Worm (Caenorhabditis elegans) whole organism, L1 larva: ENCODE results near the gene arrd-14.

Source experiments
- C04F5.9 ChIP-seq: sonication (generic microtip); optimal IDR thresholded peaks from 2 replicates; lab custom pipeline; 2016; ENCODE audit warnings: missing genetic modification characterization, missing compliant biosample characterization
- F16B12.6 ChIP-seq: fragments of 150-350 bp; optimal IDR thresholded peaks from 2 replicates; lab custom pipeline; 2014; ENCODE audit warnings: missing biosample characterization, missing genetic modification characterization
- ama-1 ChIP-seq: fragments of 150-350 bp; optimal IDR thresholded peaks from 2 replicates; lab custom pipeline; 2014
- dpl-1 ChIP-seq, 3 experiments: fragments of 150-350 bp in 2 of 3; sonication (generic microtip) in 1 of 3; optimal IDR thresholded peaks; 2 replicates each; lab custom pipeline; 2014 to 2017; ENCODE audit warnings: missing biosample characterization in 3 of 3, missing genetic modification characterization in 3 of 3, missing genetic modification reagents in 3 of 3
- efl-1 ChIP-seq, 4 experiments: fragments of 150-350 bp; optimal IDR thresholded peaks in 3 of 4; peaks in 1 of 4; 1 replicate in 1 of 4; 2 replicates in 3 of 4; lab custom pipeline; 2014; ENCODE audit warnings: missing biosample characterization in 2 of 4, missing genetic modification characterization in 2 of 4, missing genetic modification reagents in 2 of 4
- efl-3 ChIP-seq: fragments of 200-800 bp; sonication (Bioruptor generic); optimal IDR thresholded peaks from 2 replicates; lab custom pipeline; 2018; ENCODE audit warnings: mild to moderate bottlenecking, missing genetic modification characterization, missing compliant biosample characterization
- grh-1 ChIP-seq: fragments of 200-800 bp; sonication (Bioruptor generic); IDR thresholded peaks from 2 replicates; pipeline ENCODE4 v1.3.6; 2022; ENCODE audit warnings: missing genetic modification reagents, missing genetic modification characterization, missing compliant biosample characterization
- hlh-17 ChIP-seq: fragments of 200-800 bp; sonication (Bioruptor generic); optimal IDR thresholded peaks from 2 replicates; lab custom pipeline; 2018; ENCODE audit warnings: missing genetic modification characterization, mild to moderate bottlenecking, missing compliant biosample characterization, moderate library complexity, borderline replicate concordance
- hlh-4 ChIP-seq: sonication (generic microtip); optimal IDR thresholded peaks from 2 replicates; lab custom pipeline; 2016; ENCODE audit warnings: mild to moderate bottlenecking, missing genetic modification characterization, missing compliant biosample characterization
- irx-1 ChIP-seq: sonication (generic microtip); optimal IDR thresholded peaks from 2 replicates; lab custom pipeline; 2016; ENCODE audit warnings: missing genetic modification characterization, missing compliant biosample characterization
- isw-1 ChIP-seq: fragments of 200-800 bp; sonication (Bioruptor generic); IDR thresholded peaks from 2 replicates; pipeline ENCODE4 v1.3.6; 2022; ENCODE audit warnings: missing genetic modification characterization, missing compliant biosample characterization
- jun-1 ChIP-seq: fragments of 150-350 bp; optimal IDR thresholded peaks from 2 replicates; lab custom pipeline; 2014; ENCODE audit warnings: missing biosample characterization, missing genetic modification reagents, missing genetic modification characterization
- lin-13 ChIP-seq: fragments of 150-350 bp; optimal IDR thresholded peaks from 2 replicates; lab custom pipeline; 2014; ENCODE audit warnings: missing biosample characterization, missing genetic modification reagents, missing genetic modification characterization
- lin-35 ChIP-seq, 2 experiments: fragments of 150-350 bp; optimal IDR thresholded peaks; 2 replicates each; lab custom pipeline; 2014; ENCODE audit warnings: missing biosample characterization in 2 of 2, missing genetic modification characterization in 2 of 2, missing genetic modification reagents in 2 of 2
- lsy-2 ChIP-seq, 2 experiments: fragments of 150-350 bp; optimal IDR thresholded peaks; 2 replicates each; lab custom pipeline; 2014; ENCODE audit warnings: missing biosample characterization in 2 of 2, missing genetic modification characterization in 2 of 2
- mab-9 ChIP-seq: fragments of 200-800 bp; sonication (Bioruptor generic); IDR thresholded peaks from 2 replicates; pipeline ENCODE4 v1.3.6; 2022; ENCODE audit warnings: missing genetic modification reagents, missing genetic modification characterization, missing compliant biosample characterization
- mdl-1 ChIP-seq, 2 experiments: fragments of 150-350 bp; optimal IDR thresholded peaks; 2 replicates each; lab custom pipeline; 2014 to 2017; ENCODE audit warnings: missing biosample characterization in 2 of 2, missing genetic modification characterization in 2 of 2, inconsistent platforms in 1 of 2
- mef-2 ChIP-seq: fragments of 150-350 bp; optimal IDR thresholded peaks from 2 replicates; lab custom pipeline; 2014; ENCODE audit warnings: missing biosample characterization, missing genetic modification characterization
- mep-1 ChIP-seq: fragments of 150-350 bp; optimal IDR thresholded peaks from 2 replicates; lab custom pipeline; 2014; ENCODE audit warnings: missing biosample characterization, missing genetic modification characterization
- nhr-11 ChIP-seq: fragments of 150-350 bp; optimal IDR thresholded peaks from 2 replicates; lab custom pipeline; 2014; ENCODE audit warnings: missing biosample characterization, missing genetic modification characterization
- nhr-12 ChIP-seq: sonication (generic microtip); optimal IDR thresholded peaks from 2 replicates; lab custom pipeline; 2017; ENCODE audit warnings: missing biosample characterization, missing genetic modification characterization
- nhr-19 ChIP-seq: fragments of 200-800 bp; sonication (Bioruptor generic); conservative IDR thresholded peaks from 2 replicates; pipeline ENCODE4 v1.3.6; 2022; ENCODE audit warnings: missing genetic modification characterization, missing compliant biosample characterization
- nhr-237 ChIP-seq: fragments of 150-350 bp; optimal IDR thresholded peaks from 2 replicates; lab custom pipeline; 2014; ENCODE audit warnings: missing biosample characterization, missing genetic modification characterization
- nhr-77 ChIP-seq: fragments of 150-350 bp; optimal IDR thresholded peaks from 2 replicates; lab custom pipeline; 2014; ENCODE audit warnings: missing biosample characterization, missing genetic modification characterization
- nhr-85 ChIP-seq: sonication (generic microtip); peaks from one replicate; lab custom pipeline; 2016; ENCODE audit warnings: missing genetic modification characterization, inconsistent platforms, missing compliant biosample characterization
- skn-1 ChIP-seq: fragments of 150-350 bp; optimal IDR thresholded peaks from 2 replicates; lab custom pipeline; 2014; ENCODE audit warnings: missing biosample characterization, missing genetic modification characterization
- snpc-4 ChIP-seq: fragments of 150-350 bp; optimal IDR thresholded peaks from 2 replicates; lab custom pipeline; 2014; ENCODE audit warnings: missing biosample characterization, missing genetic modification characterization
- snu-23 ChIP-seq: sonication (generic microtip); optimal IDR thresholded peaks from 2 replicates; lab custom pipeline; 2016; ENCODE audit warnings: missing genetic modification characterization, missing compliant biosample characterization
- sptf-1 ChIP-seq: fragments of 150-350 bp; optimal IDR thresholded peaks from 2 replicates; lab custom pipeline; 2014; ENCODE audit warnings: missing biosample characterization, missing genetic modification characterization
- unc-130 ChIP-seq: fragments of 150-350 bp; optimal IDR thresholded peaks from 2 replicates; lab custom pipeline; 2017; ENCODE audit warnings: missing biosample characterization, missing genetic modification characterization, inconsistent platforms
- unc-30 ChIP-seq: sonication (generic microtip); optimal IDR thresholded peaks from 2 replicates; lab custom pipeline; 2017; ENCODE audit warnings: missing biosample characterization, missing genetic modification characterization
- xbp-1 ChIP-seq: sonication (generic microtip); optimal IDR thresholded peaks from 2 replicates; lab custom pipeline; 2016; ENCODE audit warnings: missing genetic modification characterization, missing compliant biosample characterization
- zag-1 ChIP-seq: fragments of 150-350 bp; optimal IDR thresholded peaks from 2 replicates; lab custom pipeline; 2014; ENCODE audit warnings: missing biosample characterization, missing genetic modification characterization

arrd-14 gene

ce11 chrII:13722763-13723162 is 29.4 kb upstream of the arrd-14 start, which contains the start of gene Y54G9A.5 (continued):
- TF ChIP-seq nhr-85 (tag; lab: Kevin White, UChicago) = no peak
- no peak for TF ChIP-seq mef-2
- no peak for TF ChIP-seq C04F5.9 (tag; lab: Kevin White, UChicago)

ce11 chrII:13723754-13724153 is 28.4 kb upstream of the arrd-14 start:
- TF ChIP-seq lin-13 (no peak), nhr-85 (tag; lab: Kevin White, UChicago) (peak; percentile 1)

ce11 chrII:13725793-13726192 is 26.3 kb upstream of the arrd-14 start, which contains the start of the genes Y54G9A.7 and bub-3:
Gene Y54G9A.7 (minus strand): TSS chrII:13725799.
Gene bub-3 (plus strand): TSS chrII:13726062.
- peak; percentile 58 for TF ChIP-seq nhr-85 (tag; lab: Kevin White, UChicago)
- TF ChIP-seq efl-1 (optimal IDR thresholded peaks at IDR 0.05; lab: Kevin White, UChicago) = peak; percentile 45 to 71
- peak; percentile 74 to 96 for TF ChIP-seq efl-1 (GFP tag; optimal IDR thresholded peaks at IDR 0.05 in 1 of 2; lab: Kevin White, UChicago)
- TF ChIP-seq ama-1 (lab: Kevin White, UChicago) = no peak
- TF ChIP-seq unc-130 = peak; percentile 25
- TF ChIP-seq lin-35 (GFP tag; optimal IDR thresholded peaks at IDR 0.05; lab: Kevin White, UChicago) = peak; percentile 61 to 75
- peak; percentile 48 to 70 (median 60) for TF ChIP-seq dpl-1 (GFP tag; optimal IDR thresholded peaks at IDR 0.05; lab: Kevin White, UChicago)
- TF ChIP-seq mab-9 (GFP tag; lab: Robert Waterston, UW) = no peak
- peak; percentile 4 for TF ChIP-seq nhr-77 (tag; lab: Kevin White, UChicago)
- TF ChIP-seq mep-1 (tag; lab: Kevin White, UChicago) = no peak
- TF ChIP-seq F16B12.6 (tag; lab: Kevin White, UChicago) = peak; percentile 84
- peak; percentile 40 for TF ChIP-seq snu-23
- TF ChIP-seq lsy-2 (tag; optimal IDR thresholded peaks at IDR 0.05; lab: Kevin White, UChicago) = peak; percentile 36 to 43
- TF ChIP-seq xbp-1 = peak; percentile 11

ce11 chrII:13729416-13729815 is 22.7 kb upstream of the arrd-14 start, which contains the start of gene Y54G9A.9:
Gene Y54G9A.9 (plus strand): TSS chrII:13729716.
- no peak for TF ChIP-seq mep-1 (tag; lab: Kevin White, UChicago)
- no peak for TF ChIP-seq ama-1 (lab: Kevin White, UChicago)
- TF ChIP-seq unc-30 (tag; lab: Kevin White, UChicago) = no peak
- no peak for TF ChIP-seq jun-1 (tag; lab: Kevin White, UChicago)
- no peak for TF ChIP-seq snpc-4
- TF ChIP-seq nhr-11 (tag; lab: Kevin White, UChicago) = no peak
- TF ChIP-seq sptf-1 (tag; lab: Kevin White, UChicago) = no peak
- TF ChIP-seq nhr-237 = no peak
- no peak for TF ChIP-seq hlh-4 (tag; lab: Kevin White, UChicago)
- no peak for TF ChIP-seq nhr-12 (tag; lab: Kevin White, UChicago)
- TF ChIP-seq hlh-17 (GFP tag; lab: Kevin White, UChicago) = no peak
- TF ChIP-seq isw-1 (GFP tag; lab: Robert Waterston, UW) = no peak
- no peak for TF ChIP-seq nhr-19
- TF ChIP-seq grh-1 = no peak
- TF ChIP-seq nhr-85 (tag; lab: Kevin White, UChicago) = no peak

ce11 chrII:13732146-13732545 is 20.0 kb upstream of the arrd-14 start:
- TF ChIP-seq lin-13 (no peak), unc-30 (tag; lab: Kevin White, UChicago) (no peak), mdl-1 (tag; optimal IDR thresholded peaks at IDR 0.05; lab: Kevin White, UChicago) (no peak), efl-3 (GFP tag; lab: Kevin White, UChicago) (no peak), F16B12.6 (tag; lab: Kevin White, UChicago) (no peak), irx-1 (tag; lab: Kevin White, UChicago) (no peak), skn-1 (tag; lab: Kevin White, UChicago) (no peak), xbp-1 (no peak)

ce11 chrII:13732577-13732976 is 19.5 kb upstream of the arrd-14 start:
- TF ChIP-seq zag-1 (tag; lab: Kevin White, UChicago) (no peak), grh-1 (0 out of 2 replicates have a peak, but pooled peaks have one; percentile 16)
